Fruit fly (Drosophila melanogaster): ENCODE results near the gene snRNP-U1-70K.

DNA sequence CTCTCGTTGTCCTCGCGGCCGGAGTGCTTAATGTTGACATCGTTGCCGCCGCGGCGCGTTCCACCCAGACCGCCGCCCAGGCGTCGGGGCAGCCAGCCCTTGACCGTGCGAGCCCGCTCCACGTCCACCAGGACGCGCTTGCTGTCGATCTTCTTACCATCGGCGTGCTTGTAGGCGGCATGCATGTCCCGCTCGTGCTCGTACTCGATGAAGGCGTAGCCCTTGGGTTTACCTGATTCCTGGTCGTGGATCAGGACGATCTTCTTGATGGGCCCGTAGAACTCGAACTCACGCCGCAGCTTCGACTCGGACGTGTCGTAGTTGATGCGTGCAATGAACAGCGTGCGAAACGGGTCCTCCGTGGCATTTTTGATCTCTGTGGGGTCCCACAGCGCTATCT is 724 bp downstream of the snRNP-U1-70K start:
- TF ChIP-seq CG8478 (optimal IDR thresholded peaks at IDR 0.05) (no peak), CTCF (optimal IDR thresholded peaks at IDR 0.05) (no peak)
